Worm (Caenorhabditis elegans) whole organism, young adult: ENCODE data around the gene sra-12.

Source experiments
- F55B11.4 ChIP-seq: sonication (generic microtip); optimal IDR thresholded peaks from 2 replicates; lab custom pipeline; 2016; ENCODE audit warnings: missing compliant biosample characterization, missing genetic modification characterization, borderline replicate concordance; ENCODE audit not compliant: insufficient read depth
- ama-1 ChIP-seq, 3 experiments: fragments of 150-350 bp in 1 of 3; sonication (generic microtip) in 2 of 3; optimal IDR thresholded peaks; 2 replicates each; lab custom pipeline; 2014 to 2018; ENCODE audit warnings: missing biosample characterization in 2 of 3, missing genetic modification characterization in 2 of 3, missing genetic modification reagents in 2 of 3
- madf-6 ChIP-seq: fragments of 200-800 bp; sonication (Bioruptor generic); IDR thresholded peaks from 2 replicates; pipeline ENCODE4 v1.3.6; 2022; ENCODE audit warnings: missing genetic modification reagents, missing genetic modification characterization, missing compliant biosample characterization
- nhr-179 ChIP-seq: sonication (generic microtip); optimal IDR thresholded peaks from 2 replicates; lab custom pipeline; 2016; ENCODE audit warnings: mild to moderate bottlenecking, missing genetic modification characterization, missing compliant biosample characterization
- snpc-1.3 ChIP-seq: sonication (generic microtip); optimal IDR thresholded peaks from 2 replicates; lab custom pipeline; 2017; ENCODE audit warnings: missing genetic modification characterization, mild to moderate bottlenecking, missing compliant biosample characterization, antibody characterized with exemption, moderate library complexity, missing genotype, missing genetic modification reagents; ENCODE audit not compliant: insufficient read depth
- ztf-6 ChIP-seq: fragments of 200-800 bp; sonication (Bioruptor generic); IDR thresholded peaks from 2 replicates; pipeline ENCODE4 v1.3.6; 2022; ENCODE audit warnings: missing genetic modification reagents, missing genetic modification characterization, missing compliant biosample characterization

DNA sequence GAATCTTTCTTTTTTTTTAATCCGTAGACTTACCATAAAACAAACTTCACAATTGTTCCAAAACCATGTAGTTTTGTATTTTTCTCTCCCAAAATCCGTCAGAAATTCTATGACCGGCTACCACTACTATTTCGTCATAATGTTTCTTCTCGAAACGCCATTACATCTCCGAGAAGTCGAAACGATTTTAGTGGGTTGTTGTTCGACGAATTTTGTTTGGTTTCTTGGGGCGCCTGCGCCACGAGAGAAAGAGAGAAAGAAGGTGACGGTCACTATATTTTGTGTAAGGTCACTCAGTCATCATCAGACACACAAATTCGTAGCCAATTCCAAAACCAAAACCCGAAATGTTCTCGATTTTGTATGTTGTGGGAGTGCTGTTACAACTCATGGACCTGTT, 17.2 kb downstream of the sra-12 start:
- no peak for TF ChIP-seq ztf-6 (GFP tag; lab: Robert Waterston, UW)
- no peak for TF ChIP-seq F55B11.4
- TF ChIP-seq snpc-1.3 (tag; lab: Kevin White, UChicago), result no peak
- no peak for TF ChIP-seq ama-1 (optimal IDR thresholded peaks at IDR 0.05; lab: Kevin White, UChicago)
- no peak for TF ChIP-seq ama-1 (GFP tag; optimal IDR thresholded peaks at IDR 0.05; lab: Kevin White, UChicago)
- no peak for TF ChIP-seq nhr-179 (tag; lab: Kevin White, UChicago)
- no peak for TF ChIP-seq madf-6 (GFP tag; lab: Robert Waterston, UW)
